Worm (Caenorhabditis elegans) whole organism, midembryonic: ENCODE measurements around the gene lido-9.

Experiments used
- T22C8.4 ChIP-seq: fragments of 200-800 bp; sonication (Bioruptor generic); IDR thresholded peaks from 2 replicates; pipeline ENCODE4 v1.3.6; 2022; ENCODE audit warnings: missing genetic modification characterization, missing compliant biosample characterization
- cog-1 ChIP-seq: sonication (generic microtip); optimal IDR thresholded peaks from 2 replicates; lab custom pipeline; 2016; ENCODE audit warnings: missing genetic modification characterization, missing compliant biosample characterization
- flt-1 ChIP-seq: fragments of 200-800 bp; sonication (Bioruptor generic); IDR thresholded peaks from 2 replicates; pipeline ENCODE4 v1.3.6; 2022; ENCODE audit warnings: missing genetic modification characterization, missing compliant biosample characterization
- klf-2 ChIP-seq: fragments of 200-800 bp; sonication (Bioruptor generic); conservative IDR thresholded peaks from 2 replicates; pipeline ENCODE4 v1.3.6; 2022; ENCODE audit warnings: missing genetic modification reagents, missing genetic modification characterization, missing compliant biosample characterization
- med-1 ChIP-seq: sonication (generic microtip); optimal IDR thresholded peaks from 2 replicates; lab custom pipeline; 2017; ENCODE audit warnings: missing genetic modification characterization, mild to moderate bottlenecking, missing compliant biosample characterization, antibody characterized with exemption, missing genetic modification reagents; ENCODE audit not compliant: insufficient read depth
- ref-1 ChIP-seq: fragments of 200-800 bp; sonication (Bioruptor generic); conservative IDR thresholded peaks from 2 replicates; pipeline ENCODE4 v1.3.6; 2022; ENCODE audit warnings: missing genetic modification reagents, missing genetic modification characterization, missing compliant biosample characterization
- tab-1 ChIP-seq: fragments of 200-800 bp; sonication (Bioruptor generic); IDR thresholded peaks from 2 replicates; pipeline ENCODE4 v1.3.6; 2022; ENCODE audit warnings: missing genetic modification characterization, missing compliant biosample characterization
- ztf-23 ChIP-seq: fragments of 200-800 bp; sonication (Bioruptor generic); IDR thresholded peaks from 2 replicates; pipeline ENCODE4 v1.3.6; 2022; ENCODE audit warnings: missing genetic modification reagents, missing genetic modification characterization, missing compliant biosample characterization
- ztf-29 ChIP-seq: fragments of 200-800 bp; sonication (Bioruptor generic); IDR thresholded peaks from 2 replicates; pipeline ENCODE4 v1.3.6; 2022; ENCODE audit warnings: missing genetic modification reagents, missing genetic modification characterization, missing compliant biosample characterization

lido-9 gene

ce11 chrII:2990089-2990488, 10.5 kb upstream of the lido-9 start:
- no peak for TF ChIP-seq cog-1 (tag; lab: Kevin White, UChicago)
- TF ChIP-seq flt-1 (GFP tag; lab: Robert Waterston, UW) = no peak
- no peak for TF ChIP-seq klf-2
- TF ChIP-seq tab-1 (GFP tag; lab: Robert Waterston, UW) = no peak
- no peak for TF ChIP-seq T22C8.4
- no peak for TF ChIP-seq ref-1 (GFP tag; lab: Robert Waterston, UW)
- TF ChIP-seq med-1 (GFP tag; lab: Kevin White, UChicago) = no peak
- TF ChIP-seq ztf-29 = no peak
- TF ChIP-seq ztf-23 (GFP tag; lab: Robert Waterston, UW) = no peak

- TF ChIP-seq ztf-23 (GFP tag; lab: Robert Waterston, UW) (no peak), ref-1 (GFP tag; lab: Robert Waterston, UW) (no peak), klf-2 (no peak), tab-1 (GFP tag; lab: Robert Waterston, UW) (no peak), T22C8.4 (no peak), cog-1 (tag; lab: Kevin White, UChicago) (no peak), flt-1 (GFP tag; lab: Robert Waterston, UW) (no peak), med-1 (GFP tag; lab: Kevin White, UChicago) (no peak), ztf-29 (no peak)
Observed at ce11 chrII:2991555-2992083, 8.9 kb upstream of the lido-9 start, which contains the start of gene K08A2.2. Gene K08A2.2 (plus strand): TSS chrII:2991605.

- TF ChIP-seq T22C8.4 (no peak), ztf-29 (no peak), ztf-23 (GFP tag; lab: Robert Waterston, UW) (no peak), tab-1 (GFP tag; lab: Robert Waterston, UW) (no peak)
Observed at ce11 chrII:2992300-2992699, 8.3 kb upstream of the lido-9 start.

- no peak for TF ChIP-seq ref-1 (GFP tag; lab: Robert Waterston, UW)
- 0 out of 2 replicates have a peak, but pooled peaks have one; percentile 9 for TF ChIP-seq flt-1 (GFP tag; lab: Robert Waterston, UW)
- peak; percentile 26 for TF ChIP-seq cog-1 (tag; lab: Kevin White, UChicago)
Observed at ce11 chrII:2994590-2995392, 5.8 kb upstream of the lido-9 start.

ce11 chrII:2996721-2997120, 3.8 kb upstream of the lido-9 start, which contains the start of gene lido-8:
Gene lido-8 (plus strand): TSS chrII:2997021.
- TF ChIP-seq med-1 (GFP tag; lab: Kevin White, UChicago) = no peak
- no peak for TF ChIP-seq T22C8.4
- no peak for TF ChIP-seq ztf-29
- TF ChIP-seq flt-1 (GFP tag; lab: Robert Waterston, UW) = no peak
- TF ChIP-seq klf-2 = no peak
- no peak for TF ChIP-seq ztf-23 (GFP tag; lab: Robert Waterston, UW)
- no peak for TF ChIP-seq cog-1 (tag; lab: Kevin White, UChicago)
- TF ChIP-seq ref-1 (GFP tag; lab: Robert Waterston, UW) = no peak
- no peak for TF ChIP-seq tab-1 (GFP tag; lab: Robert Waterston, UW)

ce11 chrII:2997828-2998441, 2.6 kb upstream of the lido-9 start:
- TF ChIP-seq ztf-23 (GFP tag; lab: Robert Waterston, UW) = no peak
- TF ChIP-seq cog-1 (tag; lab: Kevin White, UChicago) = no peak
- no peak for TF ChIP-seq klf-2
- no peak for TF ChIP-seq tab-1 (GFP tag; lab: Robert Waterston, UW)
- TF ChIP-seq T22C8.4 = no peak
- TF ChIP-seq ref-1 (GFP tag; lab: Robert Waterston, UW) = no peak
- no peak for TF ChIP-seq ztf-29
- TF ChIP-seq flt-1 (GFP tag; lab: Robert Waterston, UW) = no peak
- TF ChIP-seq med-1 (GFP tag; lab: Kevin White, UChicago) = no peak

- no peak for TF ChIP-seq med-1 (GFP tag; lab: Kevin White, UChicago)
- TF ChIP-seq tab-1 (GFP tag; lab: Robert Waterston, UW) = no peak
- TF ChIP-seq T22C8.4 = no peak
- no peak for TF ChIP-seq ref-1 (GFP tag; lab: Robert Waterston, UW)
- TF ChIP-seq ztf-23 (GFP tag; lab: Robert Waterston, UW) = no peak
Observed at ce11 chrII:3002211-3002610, 1.6 kb downstream of the lido-9 start, which contains the start of gene lido-10. Gene lido-10 (plus strand): TSS chrII:3002511.

ce11 chrII:3003667-3004066, 3.1 kb downstream of the lido-9 start, which contains the start of gene lido-11:
Gene lido-11 (plus strand): TSS chrII:3003967.
- TF ChIP-seq flt-1 (GFP tag; lab: Robert Waterston, UW) (no peak), T22C8.4 (no peak), klf-2 (no peak)

- TF ChIP-seq ref-1 (GFP tag; lab: Robert Waterston, UW) = no peak
- TF ChIP-seq flt-1 (GFP tag; lab: Robert Waterston, UW) = no peak
- TF ChIP-seq T22C8.4 = peak; percentile 57; the same call in 1 of the 2 replicates
- no peak for TF ChIP-seq ztf-23 (GFP tag; lab: Robert Waterston, UW)
- no peak for TF ChIP-seq klf-2
Observed at ce11 chrII:3005499-3005898, 4.9 kb downstream of the lido-9 start, which contains the start of gene lido-12. Gene lido-12 (plus strand): TSS chrII:3005799.

- TF ChIP-seq ztf-23 (GFP tag; lab: Robert Waterston, UW) (no peak), flt-1 (GFP tag; lab: Robert Waterston, UW) (no peak), T22C8.4 (no peak), ref-1 (GFP tag; lab: Robert Waterston, UW) (no peak), tab-1 (GFP tag; lab: Robert Waterston, UW) (no peak), cog-1 (tag; lab: Kevin White, UChicago) (no peak), klf-2 (no peak), med-1 (GFP tag; lab: Kevin White, UChicago) (no peak), ztf-29 (no peak)
Observed at ce11 chrII:3008400-3008799, 7.8 kb downstream of the lido-9 start, which contains the start of gene sdz-5. Gene sdz-5 (plus strand): TSS chrII:3008700.
